Fruit fly (Drosophila melanogaster) ovary, adult (tissue): ENCODE measurements around the gene ND-75.

Experiments used
- CG17801 ChIP-seq: fragments of 200-800 bp; optimal IDR thresholded peaks from 2 replicates; lab custom pipeline; 2019; ENCODE audit warnings: missing biosample characterization, mild to moderate bottlenecking, missing genetic modification characterization, moderate library complexity; ENCODE audit not compliant: partially characterized antibody

ND-75 gene

DNA sequence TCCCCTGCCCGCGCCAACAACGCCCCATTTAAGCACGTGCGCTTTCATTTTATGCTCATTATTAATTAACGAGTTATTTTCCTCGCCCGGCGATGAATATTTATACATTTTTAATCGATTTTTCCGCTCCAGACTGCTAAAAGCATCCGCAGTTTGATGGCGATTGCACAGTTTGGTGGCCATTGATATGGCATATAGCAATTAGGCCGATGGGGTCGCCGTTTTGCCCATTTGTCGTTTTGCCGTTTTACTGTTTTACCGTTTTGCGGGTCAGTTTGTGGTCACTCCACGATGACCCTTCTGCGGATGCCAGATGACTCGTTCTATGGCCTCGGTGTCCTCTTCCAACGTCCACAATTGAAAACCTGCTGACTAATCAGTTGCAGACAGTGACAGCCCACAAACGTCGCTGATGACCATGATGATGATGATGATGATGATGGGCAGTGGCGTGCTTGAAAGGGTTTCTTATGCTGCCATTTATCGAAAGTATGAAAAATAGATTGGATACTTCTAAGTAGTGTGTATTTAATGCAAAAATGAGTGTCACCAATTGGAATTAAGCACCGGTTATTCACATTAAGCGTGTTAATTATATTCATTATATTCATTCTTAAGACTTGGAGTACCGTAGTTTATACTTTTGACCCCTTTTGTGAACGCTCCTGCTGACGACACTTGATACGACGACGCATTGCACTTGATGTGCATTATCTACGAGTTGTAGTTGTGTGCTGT is 39.6 kb downstream of the ND-75 start:
- TF ChIP-seq CG17801 (GFP tag; lab: Kevin White, UChicago) = no peak

DNA sequence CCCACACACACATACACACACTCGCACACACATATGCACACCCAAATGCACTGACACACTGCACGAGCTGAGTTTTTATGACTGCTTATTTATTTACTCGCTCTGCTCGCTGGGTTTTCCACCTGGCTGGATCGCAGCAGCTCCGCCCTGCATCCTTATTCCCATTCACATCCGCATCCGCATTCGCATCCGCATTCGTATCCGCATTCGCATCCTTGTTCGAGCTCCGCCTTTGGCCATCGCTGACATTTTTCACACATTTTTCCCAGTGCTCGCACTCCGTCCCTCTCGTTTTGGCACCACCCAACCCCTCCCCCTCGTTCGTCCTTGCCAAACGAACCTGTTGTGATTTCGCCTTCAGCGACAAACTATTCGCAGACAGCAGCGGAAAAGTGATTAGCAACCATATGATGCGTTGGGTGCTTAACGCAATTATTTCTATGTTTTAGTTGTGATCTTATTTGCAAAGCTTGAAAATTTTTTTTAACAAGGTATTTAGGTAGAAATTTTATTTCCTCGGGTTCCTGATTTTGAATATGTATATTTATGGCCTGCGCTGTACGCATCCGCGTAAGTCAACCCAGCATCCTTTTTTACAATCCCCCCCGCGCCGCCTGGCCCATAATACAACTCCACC is 40.3 kb downstream of the ND-75 start:
- no peak for TF ChIP-seq CG17801 (GFP tag; lab: Kevin White, UChicago)

DNA sequence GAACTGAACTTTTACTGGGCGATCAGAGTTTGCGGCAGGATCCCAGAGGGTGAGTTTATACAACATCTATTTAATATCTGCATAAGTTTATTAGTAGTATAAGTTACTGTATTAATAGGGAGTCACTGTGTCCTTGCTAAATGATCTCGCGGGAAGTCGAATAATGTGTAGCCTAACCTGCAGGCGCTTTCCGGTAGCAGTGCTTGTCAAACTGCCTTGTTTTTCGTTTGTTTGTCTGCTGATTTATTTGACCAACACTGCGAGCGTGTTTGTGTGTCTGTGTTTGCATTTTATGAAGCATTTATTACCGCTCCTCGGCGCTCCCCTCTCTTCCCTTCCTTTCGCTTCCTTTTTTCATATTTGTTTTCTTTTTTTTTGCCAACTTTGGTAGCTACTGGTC is 40.9 kb downstream of the ND-75 start:
- TF ChIP-seq CG17801 (GFP tag; lab: Kevin White, UChicago) = no peak

DNA sequence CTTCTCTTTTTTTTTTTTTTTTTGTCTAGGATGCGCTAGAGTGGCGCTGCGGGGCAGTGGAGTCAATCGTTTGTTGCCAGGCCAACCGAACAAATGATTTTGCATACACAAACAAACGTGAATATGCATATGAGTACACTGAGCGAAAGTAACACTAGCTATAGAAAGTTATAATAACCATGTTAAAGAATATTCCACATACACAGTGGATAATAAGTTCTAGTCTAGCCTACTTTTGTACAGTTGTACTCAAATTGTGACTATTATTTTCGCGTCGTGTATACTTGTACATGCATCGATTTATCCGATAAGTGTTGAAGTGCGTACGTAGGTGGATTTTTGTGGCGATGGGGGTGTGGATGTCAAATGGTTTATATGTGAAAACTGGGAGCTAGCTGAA is 44.4 kb downstream of the ND-75 start:
- TF ChIP-seq CG17801 (GFP tag; lab: Kevin White, UChicago) = no peak

DNA sequence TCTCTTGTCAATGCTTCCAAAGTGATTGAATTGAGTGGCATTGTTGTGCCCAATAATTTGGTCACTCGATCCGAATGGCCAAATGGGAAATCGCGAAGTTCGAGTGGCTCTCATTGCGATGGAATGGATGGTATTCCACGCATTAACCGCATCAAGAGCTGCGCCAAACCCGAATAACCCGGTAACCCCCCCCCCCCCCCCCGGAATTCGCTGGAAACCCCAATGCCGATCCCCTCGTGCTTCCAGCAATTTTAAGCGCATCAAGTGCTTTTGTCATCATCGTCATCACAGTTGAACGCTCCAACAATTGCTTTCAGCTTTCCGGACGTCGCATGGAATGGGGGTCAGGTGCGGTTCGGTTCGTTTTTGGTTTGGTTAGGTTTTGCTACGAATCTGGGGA is 44.9 kb downstream of the ND-75 start:
- TF ChIP-seq CG17801 (GFP tag; lab: Kevin White, UChicago) = no peak

DNA sequence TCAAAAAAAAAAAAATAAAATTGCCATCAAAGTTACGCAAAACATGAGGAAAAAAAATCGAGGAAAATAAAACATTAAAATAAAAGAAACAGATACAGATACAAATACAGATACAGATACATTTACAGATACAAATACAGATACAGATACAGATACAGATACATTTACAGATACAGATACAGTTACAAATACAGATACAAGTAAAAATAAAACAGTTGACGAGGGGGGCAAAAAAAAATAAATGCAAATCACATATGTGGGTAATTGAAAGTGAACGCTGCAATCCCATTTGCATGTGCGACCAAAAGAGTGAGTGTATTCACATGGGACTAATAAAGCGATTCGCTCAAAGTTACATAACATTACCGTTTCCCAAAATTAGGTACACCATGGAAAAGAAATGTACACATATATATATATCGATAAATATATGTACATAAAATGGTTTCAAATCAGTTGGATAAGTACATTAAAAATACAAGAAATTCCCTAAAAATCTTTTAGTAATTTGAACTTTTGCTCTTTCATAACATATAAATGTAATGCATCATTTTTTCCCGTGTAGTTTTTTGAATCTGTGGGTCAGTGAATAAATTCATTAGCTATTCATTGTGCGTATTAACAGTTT is 45.7 kb downstream of the ND-75 start:
- no peak for TF ChIP-seq CG17801 (GFP tag; lab: Kevin White, UChicago)

DNA sequence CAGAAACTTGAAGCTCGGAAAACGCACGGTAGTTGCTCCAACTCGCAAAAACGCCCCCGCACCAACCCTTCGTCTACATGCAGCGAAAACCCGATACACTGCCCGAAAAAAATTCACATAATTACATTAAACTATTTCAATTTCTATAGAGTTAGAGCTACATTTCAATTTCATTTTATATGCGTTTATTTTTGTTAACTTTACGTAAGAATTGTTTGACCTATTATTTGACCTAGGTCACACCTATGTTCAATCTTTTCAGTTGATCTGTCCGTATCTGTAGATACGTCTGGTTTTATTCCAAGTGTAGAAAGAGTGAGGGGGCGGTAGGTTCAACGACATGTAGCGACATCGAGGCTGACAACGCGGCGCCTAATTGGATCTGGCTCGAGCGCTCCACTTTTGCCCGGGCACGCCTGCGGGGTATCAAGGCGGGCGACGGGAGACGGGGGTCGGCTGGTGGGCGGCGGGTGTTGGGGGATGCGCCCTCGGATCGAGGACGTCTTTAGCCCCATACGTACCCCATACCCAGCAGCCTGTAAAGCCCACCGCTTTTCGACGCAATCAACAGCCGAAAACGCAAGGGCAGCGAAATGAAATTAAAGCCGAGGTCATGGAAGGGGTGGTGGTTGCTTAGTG is 48.6 kb downstream of the ND-75 start:
- TF ChIP-seq CG17801 (GFP tag; lab: Kevin White, UChicago) = no peak

DNA sequence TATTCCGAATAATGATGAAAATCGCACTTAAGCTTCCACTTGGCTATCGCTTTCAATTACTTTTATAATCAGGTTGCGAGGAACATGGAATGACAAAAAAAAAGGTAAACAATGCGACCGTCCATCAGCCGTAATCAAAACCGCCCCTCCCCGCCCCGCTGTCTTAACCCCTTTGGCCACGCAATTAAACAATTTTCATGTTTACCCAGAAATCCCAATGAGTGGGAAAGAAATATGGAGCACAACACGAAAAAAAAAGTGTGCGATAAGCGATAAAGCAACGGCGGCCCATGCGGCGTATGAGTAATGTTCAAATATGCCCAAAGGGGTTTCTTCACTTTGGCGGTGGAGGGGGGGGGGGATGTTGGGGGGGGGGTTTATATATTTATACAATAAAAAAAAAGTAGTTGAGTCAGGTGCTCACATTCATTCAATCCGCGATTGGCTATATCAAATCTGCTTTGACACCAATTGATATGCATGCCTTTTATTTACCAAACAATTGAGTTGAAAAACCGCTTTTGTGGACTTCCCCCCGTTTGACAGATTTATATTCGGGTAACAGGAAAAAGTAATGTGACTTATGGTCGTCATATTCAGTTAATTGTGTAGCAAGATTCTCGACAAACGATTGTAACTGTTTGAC is 52.4 kb downstream of the ND-75 start:
- TF ChIP-seq CG17801 (GFP tag; lab: Kevin White, UChicago) = no peak
